Fruit fly (Drosophila melanogaster) whole organism, embryonic: ENCODE measurements around the gene CG2663.
A peak's percentile ranks its signal among the peaks of the same experiment; 100 is the strongest.

Experiments
- Asciz ChIP-seq: fragments of 200-800 bp; sonication (Bioruptor generic); optimal IDR thresholded peaks from 2 replicates; lab custom pipeline; 2017; ENCODE audit warnings: missing biosample characterization, mild to moderate bottlenecking, missing genetic modification characterization, missing genetic modification reagents
- B-H1 ChIP-seq: fragments of 200-800 bp; sonication (Bioruptor generic); IDR thresholded peaks from 3 replicates; pipeline ENCODE4 v1.3.6; 2022; ENCODE audit warnings: missing biosample characterization, missing genetic modification characterization
- CG10147 ChIP-seq: fragments of 200-800 bp; sonication (Bioruptor generic); optimal IDR thresholded peaks from 2 replicates; lab custom pipeline; 2019; ENCODE audit warnings: missing biosample characterization, mild to moderate bottlenecking, missing genetic modification characterization, moderate library complexity
- CG10209 ChIP-seq: fragments of 200-800 bp; sonication (Bioruptor generic); optimal IDR thresholded peaks from 3 replicates; lab custom pipeline; 2017; ENCODE audit warnings: missing biosample characterization, mild to moderate bottlenecking, missing genetic modification characterization, missing genetic modification reagents
- CG10267 ChIP-seq: fragments of 200-800 bp; sonication (Bioruptor generic); optimal IDR thresholded peaks from 2 replicates; lab custom pipeline; 2018; ENCODE audit warnings: missing biosample characterization, mild to moderate bottlenecking, missing genetic modification characterization, moderate library complexity
- CG11504 ChIP-seq: fragments of 200-800 bp; sonication (Bioruptor generic); optimal IDR thresholded peaks from 3 replicates; lab custom pipeline; 2019; ENCODE audit warnings: missing biosample characterization, mild to moderate bottlenecking, missing genetic modification characterization, moderate library complexity
- CG11560 ChIP-seq: fragments of 200-800 bp; sonication (Bioruptor generic); IDR thresholded peaks from 3 replicates; pipeline ENCODE4 v1.3.6; 2022; ENCODE audit warnings: missing biosample characterization, missing genetic modification characterization
- CG12236 ChIP-seq: fragments of 200-800 bp; sonication (Bioruptor generic); optimal IDR thresholded peaks from 2 replicates; lab custom pipeline; 2016; ENCODE audit warnings: missing biosample characterization, missing genetic modification characterization
- CG13296 ChIP-seq: fragments of 200-800 bp; sonication (Bioruptor generic); optimal IDR thresholded peaks from 3 replicates; lab custom pipeline; 2018; ENCODE audit warnings: missing biosample characterization, mild to moderate bottlenecking, missing genetic modification characterization
- CG13775 ChIP-seq: fragments of 200-800 bp; sonication (Bioruptor generic); optimal IDR thresholded peaks from 3 replicates; lab custom pipeline; 2017; ENCODE audit warnings: missing biosample characterization, mild to moderate bottlenecking, missing genetic modification characterization
- CG15514 ChIP-seq: fragments of 200-800 bp; sonication (Bioruptor generic); optimal IDR thresholded peaks from 3 replicates; lab custom pipeline; 2017; ENCODE audit warnings: missing biosample characterization, missing genetic modification characterization, mild to moderate bottlenecking, moderate library complexity, missing genetic modification reagents
- CG16815 ChIP-seq: fragments of 200-800 bp; sonication (Bioruptor generic); optimal IDR thresholded peaks from 3 replicates; lab custom pipeline; 2017; ENCODE audit warnings: missing biosample characterization, mild to moderate bottlenecking, missing genetic modification characterization
- CG17328 ChIP-seq: fragments of 200-800 bp; sonication (Bioruptor generic); IDR thresholded peaks from 2 replicates; pipeline ENCODE4 v1.3.6; 2022; ENCODE audit warnings: missing biosample characterization, missing genetic modification characterization
- CG18476 ChIP-seq: fragments of 200-800 bp; sonication (Bioruptor generic); optimal IDR thresholded peaks from 2 replicates; lab custom pipeline; 2016; ENCODE audit warnings: missing biosample characterization, mild to moderate bottlenecking, missing genetic modification characterization
- CG2120 ChIP-seq: fragments of 200-800 bp; sonication (Bioruptor generic); optimal IDR thresholded peaks from 3 replicates; lab custom pipeline; 2016; ENCODE audit warnings: missing biosample characterization, missing genetic modification characterization
- CG2678 ChIP-seq: fragments of 200-800 bp; sonication (Bioruptor generic); optimal IDR thresholded peaks from 3 replicates; lab custom pipeline; 2019; ENCODE audit warnings: missing biosample characterization, mild to moderate bottlenecking, missing genetic modification characterization, moderate library complexity
- CG30403 ChIP-seq: fragments of 200-800 bp; sonication (Bioruptor generic); optimal IDR thresholded peaks from 3 replicates; lab custom pipeline; 2016; ENCODE audit warnings: missing biosample characterization, missing genetic modification characterization
- CG31441 ChIP-seq: fragments of 200-800 bp; sonication (Bioruptor generic); IDR thresholded peaks from 2 replicates; pipeline ENCODE4 v1.3.6; 2022; ENCODE audit warnings: missing biosample characterization, missing genetic modification characterization
- CG32532 ChIP-seq: fragments of 200-800 bp; sonication (Bioruptor generic); IDR thresholded peaks from 2 replicates; pipeline ENCODE4 v1.3.6; 2022; ENCODE audit warnings: missing biosample characterization, missing genetic modification characterization
- CG4328 ChIP-seq: fragments of 200-800 bp; sonication (Bioruptor generic); optimal IDR thresholded peaks from 3 replicates; lab custom pipeline; 2017; ENCODE audit warnings: missing biosample characterization, missing genetic modification reagents, missing genetic modification characterization
- CG4404 ChIP-seq: fragments of 200-800 bp; sonication (Bioruptor generic); IDR thresholded peaks from 2 replicates; pipeline ENCODE4 v1.3.6; 2022; ENCODE audit warnings: missing biosample characterization, missing genetic modification characterization
- CG4424 ChIP-seq: fragments of 200-800 bp; sonication (Bioruptor generic); optimal IDR thresholded peaks from 3 replicates; lab custom pipeline; 2016; ENCODE audit warnings: missing biosample characterization, missing genetic modification characterization
- CG6854 ChIP-seq: fragments of 200-800 bp; sonication (Bioruptor generic); optimal IDR thresholded peaks from 3 replicates; lab custom pipeline; 2017; ENCODE audit warnings: missing biosample characterization, mild to moderate bottlenecking, missing genetic modification characterization
- CG7556 ChIP-seq: fragments of 200-800 bp; sonication (Bioruptor generic); optimal IDR thresholded peaks from 2 replicates; lab custom pipeline; 2017; ENCODE audit warnings: missing biosample characterization, mild to moderate bottlenecking, missing genetic modification characterization
- CG7839 ChIP-seq: fragments of 200-800 bp; sonication (Bioruptor generic); optimal IDR thresholded peaks from 3 replicates; lab custom pipeline; 2018; ENCODE audit warnings: missing biosample characterization, mild to moderate bottlenecking, missing genetic modification characterization, moderate library complexity
- CG8388 ChIP-seq: fragments of 200-800 bp; sonication (Bioruptor generic); optimal IDR thresholded peaks from 2 replicates; lab custom pipeline; 2019; ENCODE audit warnings: missing biosample characterization, mild to moderate bottlenecking, missing genetic modification characterization, moderate library complexity
- CG9727 ChIP-seq: fragments of 200-800 bp; sonication (Bioruptor generic); optimal IDR thresholded peaks from 3 replicates; lab custom pipeline; 2017; ENCODE audit warnings: missing biosample characterization, mild to moderate bottlenecking, missing genetic modification characterization
- CoRest ChIP-seq: fragments of 200-800 bp; sonication (Bioruptor generic); optimal IDR thresholded peaks from 3 replicates; lab custom pipeline; 2018; ENCODE audit warnings: missing biosample characterization, mild to moderate bottlenecking, missing genetic modification characterization, moderate library complexity
- D ChIP-seq, 2 experiments: fragments of 200-800 bp in 1 of 2; fragments of >200 bp in 1 of 2; sonication (Bioruptor generic) in 1 of 2; optimal IDR thresholded peaks; 2 replicates in 1 of 2; 3 replicates in 1 of 2; lab custom pipeline; 2017; ENCODE audit warnings: mild to moderate bottlenecking in 1 of 2, missing biosample characterization in 1 of 2, missing genetic modification characterization in 1 of 2, missing genetic modification reagents in 1 of 2
- Eip74EF ChIP-seq, 2 experiments: fragments of 200-800 bp in 1 of 2; fragments of >200 bp in 1 of 2; sonication (Bioruptor generic) in 1 of 2; optimal IDR thresholded peaks; 2 replicates each; lab custom pipeline; 2017 to 2019; ENCODE audit warnings: missing biosample characterization in 2 of 2, missing genetic modification characterization in 2 of 2, mild to moderate bottlenecking in 1 of 2, moderate library complexity in 1 of 2
- Fer1 ChIP-seq: fragments of 200-800 bp; sonication (Bioruptor generic); optimal IDR thresholded peaks from 2 replicates; lab custom pipeline; 2017; ENCODE audit warnings: missing biosample characterization, mild to moderate bottlenecking, missing genetic modification characterization
- HLH54F ChIP-seq: fragments of 200-800 bp; sonication (Bioruptor generic); optimal IDR thresholded peaks from 3 replicates; lab custom pipeline; 2016; ENCODE audit warnings: missing biosample characterization, missing genetic modification characterization
- Lhr ChIP-seq: fragments of 200-800 bp; sonication (Bioruptor generic); optimal IDR thresholded peaks from 3 replicates; lab custom pipeline; 2017; ENCODE audit warnings: mild to moderate bottlenecking, missing biosample characterization, missing genetic modification reagents, missing genetic modification characterization
- Ssrp ChIP-seq: fragments of 200-800 bp; sonication (Bioruptor generic); optimal IDR thresholded peaks from 2 replicates; lab custom pipeline; 2018; ENCODE audit warnings: missing biosample characterization, mild to moderate bottlenecking, missing genetic modification characterization, moderate library complexity
- az2 ChIP-seq: fragments of 200-800 bp; sonication (Bioruptor generic); optimal IDR thresholded peaks from 3 replicates; lab custom pipeline; 2016; ENCODE audit warnings: missing biosample characterization, missing genetic modification characterization
- bcd ChIP-seq: fragments of 200-800 bp; sonication (Bioruptor generic); optimal IDR thresholded peaks from 2 replicates; lab custom pipeline; 2017; ENCODE audit warnings: missing biosample characterization, mild to moderate bottlenecking, missing genetic modification characterization
- dmrt99B ChIP-seq: fragments of 200-800 bp; sonication (Bioruptor generic); optimal IDR thresholded peaks from 2 replicates; lab custom pipeline; 2018; ENCODE audit warnings: missing biosample characterization, mild to moderate bottlenecking, missing genetic modification characterization, moderate library complexity
- dpn ChIP-seq, 2 experiments: fragments of 200-800 bp; sonication (Bioruptor generic); optimal IDR thresholded peaks; 3 replicates each; lab custom pipeline; 2016; ENCODE audit warnings: missing biosample characterization in 2 of 2, missing genetic modification characterization in 2 of 2
- ind ChIP-seq: fragments of 200-800 bp; sonication (Bioruptor generic); optimal IDR thresholded peaks from 3 replicates; lab custom pipeline; 2016; ENCODE audit warnings: missing biosample characterization, missing genetic modification characterization
- ken ChIP-seq: fragments of 200-800 bp; sonication (Bioruptor generic); IDR thresholded peaks from 3 replicates; pipeline ENCODE4 v1.3.6; 2022; ENCODE audit warnings: missing biosample characterization, missing genetic modification characterization
- lab ChIP-seq: fragments of 200-800 bp; sonication (Bioruptor generic); optimal IDR thresholded peaks from 3 replicates; lab custom pipeline; 2017; ENCODE audit warnings: missing biosample characterization, missing genetic modification characterization, mild to moderate bottlenecking, moderate library complexity, missing genetic modification reagents
- nmo ChIP-seq: fragments of 200-800 bp; sonication (Bioruptor generic); optimal IDR thresholded peaks from 2 replicates; lab custom pipeline; 2018; ENCODE audit warnings: missing biosample characterization, mild to moderate bottlenecking, missing genetic modification characterization, moderate library complexity
- pan ChIP-seq, 4 experiments: fragments of >200 bp in 3 of 4; fragments of 200-800 bp in 1 of 4; sonication (Bioruptor generic) in 1 of 4; optimal IDR thresholded peaks in 3 of 4; IDR thresholded peaks in 1 of 4; 2 replicates each; pipeline versions ENCODE4 v1.3.6 to Lab custom; 2017 to 2022; ENCODE audit warnings: missing biosample characterization in 2 of 4, missing genetic modification characterization in 2 of 4, mixed read lengths in 1 of 4
- pb ChIP-seq: fragments of 200-800 bp; sonication (Bioruptor generic); optimal IDR thresholded peaks from 3 replicates; lab custom pipeline; 2016; ENCODE audit warnings: missing biosample characterization, missing genetic modification characterization
- sens ChIP-seq: fragments of 200-800 bp; sonication (Bioruptor generic); peaks from one replicate; lab custom pipeline; 2016; ENCODE audit warnings: missing biosample characterization, missing genetic modification characterization
- sug ChIP-seq: fragments of 200-800 bp; optimal IDR thresholded peaks from 2 replicates; lab custom pipeline; 2019; ENCODE audit warnings: missing biosample characterization, mild to moderate bottlenecking, missing genetic modification characterization, moderate library complexity
- z ChIP-seq: fragments of 200-800 bp; sonication (Bioruptor generic); IDR thresholded peaks from 3 replicates; pipeline ENCODE4 v1.3.6; 2022; ENCODE audit warnings: missing biosample characterization, missing genetic modification characterization
- zfh2 ChIP-seq: fragments of 200-800 bp; sonication (Bioruptor generic); optimal IDR thresholded peaks from 2 replicates; lab custom pipeline; 2016; ENCODE audit warnings: missing biosample characterization, missing genetic modification characterization

Gene CG2663

DNA sequence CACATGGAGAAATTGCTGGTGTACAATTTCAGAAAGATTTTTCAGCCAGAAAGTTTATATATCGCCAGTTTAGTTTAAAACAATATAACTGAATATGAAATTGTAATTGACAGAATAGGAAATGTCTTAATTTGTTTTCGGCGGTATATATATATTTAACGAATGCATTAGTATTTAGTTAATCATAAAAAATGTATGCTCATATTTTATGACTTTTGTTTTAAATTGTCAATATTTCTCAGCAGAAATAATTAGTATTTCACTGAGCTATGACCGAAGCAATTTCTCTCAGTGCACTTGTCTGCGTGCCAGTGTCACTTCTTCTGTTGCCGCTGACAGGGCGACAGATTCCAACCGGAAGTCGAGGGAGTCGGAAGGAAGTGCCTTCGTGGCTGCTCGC lies 9.1 kb upstream of the CG2663 start (continued):
- TF ChIP-seq az2 (GFP tag; lab: Kevin White, UChicago) (peak; percentile 19), Eip74EF (GFP tag; optimal IDR thresholded peaks at IDR 0.05; lab: Kevin White, UChicago) (peak in 1 of 2 experiments; percentile 5), CG31441 (GFP tag; lab: Robert Waterston, UW) (peak; percentile 51), sug (tag; lab: Kevin White, UChicago) (no peak), Lhr (no peak), CG10267 (peak; percentile 23), ken (GFP tag; lab: Robert Waterston, UW) (0 out of 3 replicates have a peak, but pooled peaks have one; percentile 37), CG10209 (GFP tag; lab: Kevin White, UChicago) (peak; percentile 56), Asciz (GFP tag; lab: Kevin White, UChicago) (peak; percentile 47), CG18476 (peak; percentile 37), CG17328 (GFP tag; lab: Robert Waterston, UW) (peak; percentile 21; the same call in 1 of the 2 replicates), CG13296 (GFP tag; lab: Kevin White, UChicago) (peak; percentile 63), CG16815 (GFP tag; lab: Kevin White, UChicago) (peak; percentile 23), CG8388 (peak; percentile 11), CG13775 (GFP tag; lab: Kevin White, UChicago) (peak; percentile 54), CG15514 (GFP tag; lab: Kevin White, UChicago) (peak; percentile 1), CG2120 (peak; percentile 69), CG4404 (GFP tag; lab: Robert Waterston, UW) (no peak), Fer1 (GFP tag; lab: Kevin White, UChicago) (peak; percentile 65), pb (GFP tag; lab: Kevin White, UChicago) (no peak), nmo (peak; percentile 48), CG4328 (peak; percentile 26), CG9727 (GFP tag; lab: Kevin White, UChicago) (peak; percentile 74), CG11560 (tag; lab: Robert Waterston, UW) (0 out of 3 replicates have a peak, but pooled peaks have one; percentile 21), CG10147 (GFP tag; lab: Kevin White, UChicago) (peak; percentile 37), CG30403 (GFP tag; lab: Kevin White, UChicago) (peak; percentile 31), CG4424 (GFP tag; lab: Kevin White, UChicago) (peak; percentile 29), dpn (GFP tag; optimal IDR thresholded peaks at IDR 0.05; lab: Kevin White, UChicago) (peak; percentile 5 to 29), CG12236 (no peak), D (optimal IDR thresholded peaks at IDR 0.05; lab: Kevin White, UChicago) (no peak), D (GFP tag; optimal IDR thresholded peaks at IDR 0.05; lab: Kevin White, UChicago) (peak; percentile 44), CoRest (tag; lab: Kevin White, UChicago) (peak; percentile 58), z (no peak), Ssrp (tag; lab: Kevin White, UChicago) (no peak), B-H1 (no peak), pan (optimal IDR thresholded peaks at IDR 0.05; lab: Kevin White, UChicago) (no peak), pan (GFP tag; optimal IDR thresholded peaks at IDR 0.05 in 1 of 2, IDR thresholded peaks at IDR 0.05 in 1 of 2) (peak in 1 of 2 experiments; percentile 46), CG7839 (peak; percentile 63), dmrt99B (tag; lab: Kevin White, UChicago) (peak; percentile 69), CG11504 (peak; percentile 74), zfh2 (GFP tag; lab: Kevin White, UChicago) (peak; percentile 20), CG32532 (GFP tag; lab: Robert Waterston, UW) (0 out of 2 replicates have a peak, but pooled peaks have one; percentile 24), CG7556 (GFP tag; lab: Kevin White, UChicago) (peak; percentile 75), lab (GFP tag; lab: Kevin White, UChicago) (peak; percentile 59), CG6854 (GFP tag; lab: Kevin White, UChicago) (peak; percentile 19), ind (GFP tag; lab: Kevin White, UChicago) (peak; percentile 23), bcd (peak; percentile 19), sens (GFP tag; lab: Kevin White, UChicago) (peak; percentile 87), CG2678 (tag; lab: Kevin White, UChicago) (peak; percentile 78), HLH54F (GFP tag; lab: Kevin White, UChicago) (peak; percentile 26)
